Fruit fly (Drosophila melanogaster) whole organism: ENCODE measurements around the gene ppk19.

Experiments used
- CG8478 ChIP-seq: fragments of >200 bp; optimal IDR thresholded peaks from 2 replicates; lab custom pipeline; 2018; ENCODE audit warnings: inconsistent platforms
- pan ChIP-seq: fragments of >200 bp; optimal IDR thresholded peaks from 2 replicates; lab custom pipeline; 2017

DNA sequence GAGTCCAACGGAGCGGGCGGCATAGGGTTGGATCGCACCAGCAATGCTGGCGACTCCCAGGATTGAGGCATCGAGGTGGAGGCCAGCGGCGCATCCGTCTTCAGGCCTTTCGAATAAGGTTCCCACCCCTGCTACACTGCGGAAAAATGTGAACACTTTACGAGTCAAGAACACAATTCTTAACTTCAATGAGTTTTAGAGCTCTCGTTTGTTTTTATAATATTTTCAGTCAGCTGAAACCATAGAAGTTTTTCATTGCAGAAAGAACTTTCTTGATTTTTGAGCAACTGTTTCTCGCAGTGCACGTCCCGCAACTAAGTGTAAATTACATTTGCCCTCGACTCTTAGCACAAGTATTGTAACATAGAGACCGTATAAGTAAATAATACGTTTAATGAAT lies 24.1 kb downstream of the ppk19 start:
- TF ChIP-seq pan (no peak), CG8478 (lab: Kevin White, UChicago) (no peak)
